Fruit fly (Drosophila melanogaster) whole organism, embryonic: Measurements from ENCODE around the gene CG6927.

Experiments used
- Ada2b ChIP-seq: fragments of 200-800 bp; sonication (Bioruptor generic); IDR thresholded peaks from 2 replicates; pipeline ENCODE4 v1.3.6; 2022; ENCODE audit warnings: missing biosample characterization, missing genetic modification characterization
- Antp ChIP-seq: fragments of 200-800 bp; sonication (Bioruptor generic); optimal IDR thresholded peaks from 3 replicates; lab custom pipeline; 2016; ENCODE audit warnings: missing biosample characterization, missing genetic modification characterization
- CG10267 ChIP-seq: fragments of 200-800 bp; sonication (Bioruptor generic); optimal IDR thresholded peaks from 2 replicates; lab custom pipeline; 2018; ENCODE audit warnings: missing biosample characterization, mild to moderate bottlenecking, missing genetic modification characterization, moderate library complexity
- CG11085 ChIP-seq: fragments of 200-800 bp; sonication (Bioruptor generic); IDR thresholded peaks from 2 replicates; pipeline ENCODE4 v1.3.6; 2022; ENCODE audit warnings: missing biosample characterization, missing genetic modification characterization
- CG11398 ChIP-seq: fragments of 200-800 bp; sonication (Bioruptor generic); optimal IDR thresholded peaks from 2 replicates; lab custom pipeline; 2016; ENCODE audit warnings: missing biosample characterization, missing genetic modification characterization
- CG11504 ChIP-seq: fragments of 200-800 bp; sonication (Bioruptor generic); optimal IDR thresholded peaks from 3 replicates; lab custom pipeline; 2019; ENCODE audit warnings: missing biosample characterization, mild to moderate bottlenecking, missing genetic modification characterization, moderate library complexity
- CG13287 ChIP-seq: fragments of 200-800 bp; sonication (Bioruptor generic); IDR thresholded peaks from 2 replicates; pipeline ENCODE4 v1.3.6; 2022; ENCODE audit warnings: missing biosample characterization, missing genetic modification characterization; ENCODE audit not compliant: partially characterized antibody
- CG14667 ChIP-seq: fragments of 200-800 bp; sonication (Bioruptor generic); IDR thresholded peaks from 2 replicates; pipeline ENCODE4 v1.3.6; 2022; ENCODE audit warnings: missing biosample characterization, missing genetic modification characterization
- CG14710 ChIP-seq: fragments of 200-800 bp; sonication (Bioruptor generic); optimal IDR thresholded peaks from 3 replicates; lab custom pipeline; 2019; ENCODE audit warnings: missing biosample characterization, mild to moderate bottlenecking, missing genetic modification characterization, moderate library complexity
- CG30431 ChIP-seq: fragments of 200-800 bp; sonication (Bioruptor generic); optimal IDR thresholded peaks from 2 replicates; lab custom pipeline; 2017; ENCODE audit warnings: missing biosample characterization, missing genetic modification characterization
- CG31441 ChIP-seq: fragments of 200-800 bp; sonication (Bioruptor generic); IDR thresholded peaks from 2 replicates; pipeline ENCODE4 v1.3.6; 2022; ENCODE audit warnings: missing biosample characterization, missing genetic modification characterization
- CG4328 ChIP-seq: fragments of 200-800 bp; sonication (Bioruptor generic); optimal IDR thresholded peaks from 3 replicates; lab custom pipeline; 2017; ENCODE audit warnings: missing biosample characterization, missing genetic modification reagents, missing genetic modification characterization
- CG4730 ChIP-seq: fragments of 200-800 bp; sonication (Bioruptor generic); IDR thresholded peaks from 2 replicates; pipeline ENCODE4 v1.3.6; 2022; ENCODE audit warnings: missing biosample characterization, missing genetic modification characterization
- CG6272 ChIP-seq: fragments of 200-800 bp; sonication (Bioruptor generic); IDR thresholded peaks from 2 replicates; pipeline ENCODE4 v1.3.6; 2022; ENCODE audit warnings: missing biosample characterization, missing genetic modification characterization
- CG6765 ChIP-seq: fragments of 200-800 bp; sonication (Bioruptor generic); optimal IDR thresholded peaks from 3 replicates; lab custom pipeline; 2017; ENCODE audit warnings: missing biosample characterization, mild to moderate bottlenecking, missing genetic modification characterization
- CG6813 ChIP-seq: fragments of 200-800 bp; sonication (Bioruptor generic); optimal IDR thresholded peaks from 2 replicates; lab custom pipeline; 2017; ENCODE audit warnings: missing biosample characterization, missing genetic modification characterization, mild to moderate bottlenecking, moderate library complexity, missing genetic modification reagents
- CG7839 ChIP-seq: fragments of 200-800 bp; sonication (Bioruptor generic); optimal IDR thresholded peaks from 3 replicates; lab custom pipeline; 2018; ENCODE audit warnings: missing biosample characterization, mild to moderate bottlenecking, missing genetic modification characterization, moderate library complexity
- CG8290 ChIP-seq, 3 experiments: fragments of 200-800 bp; sonication (Bioruptor generic); optimal IDR thresholded peaks; 2 replicates each; lab custom pipeline; 2016 to 2019; ENCODE audit warnings: missing biosample characterization in 3 of 3, missing genetic modification characterization in 3 of 3, mild to moderate bottlenecking in 2 of 3, moderate library complexity in 1 of 3
- D ChIP-seq, 2 experiments: fragments of 200-800 bp in 1 of 2; fragments of >200 bp in 1 of 2; sonication (Bioruptor generic) in 1 of 2; optimal IDR thresholded peaks; 2 replicates in 1 of 2; 3 replicates in 1 of 2; lab custom pipeline; 2017; ENCODE audit warnings: mild to moderate bottlenecking in 1 of 2, missing biosample characterization in 1 of 2, missing genetic modification characterization in 1 of 2, missing genetic modification reagents in 1 of 2
- H15 ChIP-seq: fragments of 200-800 bp; sonication (Bioruptor generic); IDR thresholded peaks from 3 replicates; pipeline ENCODE4 v1.3.6; 2022; ENCODE audit warnings: missing biosample characterization, missing genetic modification characterization
- HmgD ChIP-seq: fragments of 200-800 bp; sonication (Bioruptor generic); optimal IDR thresholded peaks from 3 replicates; lab custom pipeline; 2016; ENCODE audit warnings: missing biosample characterization, missing genetic modification characterization
- Hmx ChIP-seq: fragments of 200-800 bp; sonication (Bioruptor generic); optimal IDR thresholded peaks from 2 replicates; lab custom pipeline; 2016; ENCODE audit warnings: missing biosample characterization, missing genetic modification characterization
- Mes4 ChIP-seq: fragments of 200-800 bp; sonication (Bioruptor generic); optimal IDR thresholded peaks from 2 replicates; lab custom pipeline; 2016; ENCODE audit warnings: missing biosample characterization, missing genetic modification characterization
- NFAT ChIP-seq: fragments of 200-800 bp; sonication (Bioruptor generic); IDR thresholded peaks from 2 replicates; pipeline ENCODE4 v1.3.6; 2022; ENCODE audit warnings: missing biosample characterization, missing genetic modification characterization
- NfI ChIP-seq: fragments of 200-800 bp; sonication (Bioruptor generic); optimal IDR thresholded peaks from 3 replicates; lab custom pipeline; 2018; ENCODE audit warnings: missing biosample characterization, mild to moderate bottlenecking, missing genetic modification characterization, moderate library complexity
- Pdp1 ChIP-seq, 2 experiments: fragments of 200-800 bp; sonication (Bioruptor generic); optimal IDR thresholded peaks; 3 replicates each; lab custom pipeline; 2016; ENCODE audit warnings: missing biosample characterization in 2 of 2, missing genetic modification characterization in 2 of 2, mild to moderate bottlenecking in 1 of 2, moderate library complexity in 1 of 2
- Poxn ChIP-seq: fragments of 200-800 bp; sonication (Bioruptor generic); IDR thresholded peaks from 2 replicates; pipeline ENCODE4 v1.3.6; 2022; ENCODE audit warnings: missing biosample characterization, missing genetic modification characterization
- Sin3A ChIP-seq: fragments of >200 bp; optimal IDR thresholded peaks from 2 replicates; lab custom pipeline; 2018
- Tbp ChIP-seq: fragments of >200 bp; optimal IDR thresholded peaks from 2 replicates; lab custom pipeline; 2018; ENCODE audit warnings: missing biosample characterization, missing genetic modification characterization
- ab ChIP-seq: fragments of 200-800 bp; sonication (Bioruptor generic); optimal IDR thresholded peaks from 2 replicates; lab custom pipeline; 2016; ENCODE audit warnings: missing biosample characterization, missing genetic modification characterization
- aop ChIP-seq: fragments of 200-800 bp; sonication (Bioruptor generic); IDR thresholded peaks from 2 replicates; pipeline ENCODE4 v1.3.6; 2022; ENCODE audit warnings: missing biosample characterization, missing genetic modification characterization
- disco-r ChIP-seq: fragments of 200-800 bp; sonication (Bioruptor generic); optimal IDR thresholded peaks from 2 replicates; lab custom pipeline; 2016; ENCODE audit warnings: missing biosample characterization, missing genetic modification characterization
- fd96Cb ChIP-seq: fragments of 200-800 bp; sonication (Bioruptor generic); optimal IDR thresholded peaks from 2 replicates; lab custom pipeline; 2018; ENCODE audit warnings: missing biosample characterization, mild to moderate bottlenecking, missing genetic modification characterization, moderate library complexity
- gfzf ChIP-seq: fragments of 200-800 bp; sonication (Bioruptor generic); optimal IDR thresholded peaks from 2 replicates; lab custom pipeline; 2016; ENCODE audit warnings: missing biosample characterization, mild to moderate bottlenecking, missing genetic modification characterization, moderate library complexity
- h ChIP-seq: fragments of >200 bp; optimal IDR thresholded peaks from 2 replicates; lab custom pipeline; 2017
- ham ChIP-seq: fragments of 200-800 bp; sonication (Bioruptor generic); IDR thresholded peaks from 2 replicates; pipeline ENCODE4 v1.3.6; 2022; ENCODE audit warnings: missing biosample characterization, missing genetic modification characterization
- hbn ChIP-seq: fragments of 200-800 bp; sonication (Bioruptor generic); IDR thresholded peaks from 2 replicates; pipeline ENCODE4 v1.3.6; 2022; ENCODE audit warnings: missing biosample characterization, missing genetic modification characterization; ENCODE audit not compliant: partially characterized antibody
- hkb ChIP-seq, 2 experiments: fragments of 200-800 bp in 1 of 2; fragments of >200 bp in 1 of 2; sonication (Bioruptor generic) in 1 of 2; IDR thresholded peaks in 1 of 2; optimal IDR thresholded peaks in 1 of 2; 2 replicates each; pipeline versions ENCODE4 v1.3.6 to Lab custom; 2017 to 2022; ENCODE audit warnings: missing biosample characterization in 1 of 2, missing genetic modification characterization in 1 of 2
- inv ChIP-seq: fragments of 200-800 bp; sonication (Bioruptor generic); IDR thresholded peaks from 2 replicates; pipeline ENCODE4 v1.3.6; 2022; ENCODE audit warnings: missing biosample characterization, missing genetic modification characterization; ENCODE audit not compliant: partially characterized antibody
- knrl ChIP-seq: fragments of 200-800 bp; sonication (Bioruptor generic); IDR thresholded peaks from 3 replicates; pipeline ENCODE4 v1.3.6; 2022; ENCODE audit warnings: missing biosample characterization, missing genetic modification characterization; ENCODE audit not compliant: partially characterized antibody
- lola ChIP-seq, 3 experiments: fragments of >200 bp in 2 of 3; fragments of 200-800 bp in 1 of 3; sonication (Bioruptor generic) in 1 of 3; optimal IDR thresholded peaks; 2 replicates each; lab custom pipeline; 2017 to 2019; ENCODE audit warnings: missing biosample characterization in 3 of 3, missing genetic modification characterization in 3 of 3, mild to moderate bottlenecking in 1 of 3, moderate library complexity in 1 of 3
- phol ChIP-seq: fragments of 200-800 bp; sonication (Bioruptor generic); optimal IDR thresholded peaks from 3 replicates; lab custom pipeline; 2018; ENCODE audit warnings: missing biosample characterization, mild to moderate bottlenecking, missing genetic modification characterization, moderate library complexity
- pzg ChIP-seq: fragments of 200-800 bp; sonication (Bioruptor generic); optimal IDR thresholded peaks from 3 replicates; lab custom pipeline; 2018; ENCODE audit warnings: missing biosample characterization, mild to moderate bottlenecking, missing genetic modification characterization, moderate library complexity
- sisA ChIP-seq: fragments of 200-800 bp; sonication (Bioruptor generic); IDR thresholded peaks from 2 replicates; pipeline ENCODE4 v1.3.6; 2022; ENCODE audit warnings: missing biosample characterization, missing genetic modification characterization
- so ChIP-seq: fragments of 200-800 bp; sonication (Bioruptor generic); IDR thresholded peaks from 3 replicates; pipeline ENCODE4 v1.3.6; 2022; ENCODE audit warnings: missing biosample characterization, missing genetic modification characterization
- ssp ChIP-seq: fragments of 200-800 bp; sonication (Bioruptor generic); IDR thresholded peaks from 2 replicates; pipeline ENCODE4 v1.3.6; 2022; ENCODE audit warnings: missing biosample characterization, missing genetic modification characterization
- tna ChIP-seq: fragments of 200-800 bp; sonication (Bioruptor generic); IDR thresholded peaks from 2 replicates; pipeline ENCODE4 v1.3.6; 2022; ENCODE audit warnings: missing biosample characterization, missing genetic modification characterization; ENCODE audit not compliant: partially characterized antibody
- zfh2 ChIP-seq: fragments of 200-800 bp; sonication (Bioruptor generic); optimal IDR thresholded peaks from 2 replicates; lab custom pipeline; 2016; ENCODE audit warnings: missing biosample characterization, missing genetic modification characterization

Gene CG6927

dm6 chrX:4939788-4940441 lies 33.2 kb downstream of the CG6927 start (continued):
- TF ChIP-seq Sin3A (lab: Kevin White, UChicago) (no peak), ham (no peak), Pdp1 (GFP tag; optimal IDR thresholded peaks at IDR 0.05; lab: Kevin White, UChicago) (peak; percentile 93 to 95), Ada2b (peak; percentile 96), inv (GFP tag; lab: Robert Waterston, UW) (no peak), D (optimal IDR thresholded peaks at IDR 0.05; lab: Kevin White, UChicago) (no peak), D (GFP tag; optimal IDR thresholded peaks at IDR 0.05; lab: Kevin White, UChicago) (peak; percentile 94), ssp (GFP tag; lab: Robert Waterston, UW) (peak; percentile 88), aop (GFP tag; lab: Robert Waterston, UW) (peak; percentile 94), knrl (GFP tag; lab: Robert Waterston, UW) (no peak), Antp (GFP tag; lab: Kevin White, UChicago) (peak; percentile 95), CG30431 (GFP tag; lab: Kevin White, UChicago) (peak; percentile 95), CG13287 (GFP tag; lab: Robert Waterston, UW) (no peak), NfI (GFP tag; lab: Kevin White, UChicago) (peak; percentile 95), zfh2 (GFP tag; lab: Kevin White, UChicago) (peak; percentile 57), hkb (optimal IDR thresholded peaks at IDR 0.05; lab: Kevin White, UChicago) (no peak), hkb (GFP tag; IDR thresholded peaks at IDR 0.05; lab: Robert Waterston, UW) (peak; percentile 96), Mes4 (GFP tag; lab: Kevin White, UChicago) (peak; percentile 91), pzg (GFP tag; lab: Kevin White, UChicago) (peak; percentile 5), gfzf (GFP tag; lab: Kevin White, UChicago) (no peak), H15 (GFP tag; lab: Robert Waterston, UW) (peak; percentile 96), Hmx (GFP tag; lab: Kevin White, UChicago) (peak; percentile 71), disco-r (GFP tag; lab: Kevin White, UChicago) (peak; percentile 81), CG31441 (peak; percentile 95), CG6272 (GFP tag; lab: Robert Waterston, UW) (peak; percentile 87), CG4328 (GFP tag; lab: Kevin White, UChicago) (peak; percentile 88), ab (GFP tag; lab: Kevin White, UChicago) (peak; percentile 95), CG7839 (tag; lab: Kevin White, UChicago) (peak; percentile 96), CG11085 (GFP tag; lab: Robert Waterston, UW) (peak; percentile 82), h (lab: Kevin White, UChicago) (no peak), Poxn (GFP tag; lab: Robert Waterston, UW) (no peak), so (GFP tag; lab: Robert Waterston, UW) (peak; percentile 91), CG6765 (GFP tag; lab: Kevin White, UChicago) (peak; percentile 59), CG4730 (peak; percentile 91), CG14667 (GFP tag; lab: Robert Waterston, UW) (peak; percentile 94), fd96Cb (tag; lab: Kevin White, UChicago) (peak; percentile 97), CG11398 (GFP tag; lab: Kevin White, UChicago) (peak; percentile 85), HmgD (peak; percentile 73), CG8290 (GFP tag; optimal IDR thresholded peaks at IDR 0.05; lab: Kevin White, UChicago) (peak; percentile 84), CG8290 (tag; optimal IDR thresholded peaks at IDR 0.05; lab: Kevin White, UChicago) (peak; percentile 82 to 99), hbn (GFP tag; lab: Robert Waterston, UW) (no peak), CG11504 (peak; percentile 95), Tbp (no peak), CG14710 (tag; lab: Kevin White, UChicago) (peak; percentile 94), lola (GFP tag; optimal IDR thresholded peaks at IDR 0.05; lab: Kevin White, UChicago) (peak in 1 of 3 experiments; percentile 95), NFAT (GFP tag; lab: Robert Waterston, UW) (peak; percentile 90), tna (GFP tag; lab: Robert Waterston, UW) (no peak), sisA (GFP tag; lab: Robert Waterston, UW) (peak; percentile 98), CG6813 (GFP tag; lab: Kevin White, UChicago) (peak; percentile 89), CG10267 (peak; percentile 86), phol (tag; lab: Kevin White, UChicago) (peak; percentile 95)
